Worm (Caenorhabditis elegans): Measurements from ENCODE around the gene mks-2.

The mks-2 gene

ce11 chrII:6207252-6207651 lies 12.0 kb downstream of the mks-2 start:
- TF ChIP-seq hlh-17 (GFP tag; optimal IDR thresholded peaks at IDR 0.05; ENCODE audit: borderline replicate concordance), result no peak
- no peak for TF ChIP-seq pax-3 (tag; optimal IDR thresholded peaks at IDR 0.05)
- TF ChIP-seq skn-1 (tag; optimal IDR thresholded peaks at IDR 0.05), result no peak
- no peak for TF ChIP-seq ets-5 (GFP tag; IDR thresholded peaks at IDR 0.05)
- no peak for TF ChIP-seq sptf-1 (tag; optimal IDR thresholded peaks at IDR 0.05)
- TF ChIP-seq fkh-10 (GFP tag; optimal IDR thresholded peaks at IDR 0.05), result peak; percentile 94
- TF ChIP-seq ztf-4 (tag; optimal IDR thresholded peaks at IDR 0.05), result no peak
- TF ChIP-seq grh-1 (GFP tag; IDR thresholded peaks at IDR 0.05), result no peak
- no peak for TF ChIP-seq mef-2 (tag; optimal IDR thresholded peaks at IDR 0.05)
- TF ChIP-seq lsy-2 (tag; optimal IDR thresholded peaks at IDR 0.05), result no peak
- peak; percentile 37 for TF ChIP-seq lin-14 (GFP tag; optimal IDR thresholded peaks at IDR 0.05)
- TF ChIP-seq sox-4 (tag; optimal IDR thresholded peaks at IDR 0.05), result no peak

ce11 chrII:6202910-6203309 lies 16.3 kb downstream of the mks-2 start, which contains the start of gene C30B5.17:
TSS of gene C30B5.17 (minus strand) at chrII:6203010.
- TF ChIP-seq snpc-4 (tag; optimal IDR thresholded peaks at IDR 0.05) (no peak), ztf-11 (tag; optimal IDR thresholded peaks at IDR 0.05) (no peak), nhr-71 (tag; optimal IDR thresholded peaks at IDR 0.05) (no peak), nhr-20 (tag; optimal IDR thresholded peaks at IDR 0.05) (no peak), hlh-4 (tag; optimal IDR thresholded peaks at IDR 0.05) (no peak), unc-98 (GFP tag; IDR thresholded peaks at IDR 0.05) (no peak), ceh-90 (tag; optimal IDR thresholded peaks at IDR 0.05) (no peak), unc-62 (GFP tag; optimal IDR thresholded peaks at IDR 0.05) (no peak), mab-9 (GFP tag; IDR thresholded peaks at IDR 0.05) (no peak), fkh-4 (tag; optimal IDR thresholded peaks at IDR 0.05; ENCODE audit: borderline replicate concordance) (no peak), blmp-1 (tag; optimal IDR thresholded peaks at IDR 0.05) (no peak), nhr-84 (tag; optimal IDR thresholded peaks at IDR 0.05) (no peak), nhr-19 (GFP tag; conservative IDR thresholded peaks at IDR 0.05) (no peak), skn-1 (tag; optimal IDR thresholded peaks at IDR 0.05) (no peak)

ce11 chrII:6199010-6199409 lies 20.2 kb downstream of the mks-2 start:
- TF ChIP-seq swsn-7 (tag; optimal IDR thresholded peaks at IDR 0.05) (no peak), ceh-90 (tag; optimal IDR thresholded peaks at IDR 0.05) (no peak), efl-1 (optimal IDR thresholded peaks at IDR 0.05) (no peak), efl-1 (GFP tag; optimal IDR thresholded peaks at IDR 0.05 in 1 of 2) (peak in 1 of 2 experiments; percentile 69), zip-4 (GFP tag; optimal IDR thresholded peaks at IDR 0.05) (no peak)

ce11 chrII:6198468-6198867 lies 20.8 kb downstream of the mks-2 start, which contains the start of gene szy-4:
TSS of gene szy-4 (plus strand) at chrII:6198696.
- TF ChIP-seq elt-2 (tag; optimal IDR thresholded peaks at IDR 0.05) (no peak), snpc-4 (tag; optimal IDR thresholded peaks at IDR 0.05) (no peak)

ce11 chrII:6196875-6197274 lies 22.4 kb downstream of the mks-2 start, which contains the start of the genes rbmx-2 and C30B5.2:
TSS of gene rbmx-2 (minus strand) at chrII:6196948.
TSS of gene C30B5.2 (plus strand) at chrII:6197180.
- TF ChIP-seq lin-14 (GFP tag; optimal IDR thresholded peaks at IDR 0.05) (no peak), nhr-76 (tag; optimal IDR thresholded peaks at IDR 0.05) (no peak), grh-1 (GFP tag; IDR thresholded peaks at IDR 0.05) (no peak), nhr-77 (tag; optimal IDR thresholded peaks at IDR 0.05) (no peak), elt-2 (tag; optimal IDR thresholded peaks at IDR 0.05) (no peak), pag-3 (tag; optimal IDR thresholded peaks at IDR 0.05; ENCODE audit: borderline replicate concordance, insufficient read depth) (no peak), snpc-4 (tag; optimal IDR thresholded peaks at IDR 0.05) (no peak), dsc-1 (tag; optimal IDR thresholded peaks at IDR 0.05) (no peak), elt-3 (tag; optimal IDR thresholded peaks at IDR 0.05) (peak in 1 of 6 experiments; percentile 37), hlh-4 (tag; optimal IDR thresholded peaks at IDR 0.05) (no peak), tbx-2 (tag; optimal IDR thresholded peaks at IDR 0.05) (peak; percentile 42), dpl-1 (GFP tag; optimal IDR thresholded peaks at IDR 0.05) (peak; percentile 46 to 69 (median 67)), sup-37 (GFP tag; optimal IDR thresholded peaks at IDR 0.05) (no peak), mdl-1 (tag; optimal IDR thresholded peaks at IDR 0.05) (no peak), blmp-1 (tag; optimal IDR thresholded peaks at IDR 0.05) (peak; percentile 51), ztf-11 (tag; optimal IDR thresholded peaks at IDR 0.05) (no peak), ceh-88 (GFP tag; IDR thresholded peaks at IDR 0.05) (no peak), pqm-1 (tag; optimal IDR thresholded peaks at IDR 0.05) (no peak), unc-86 (tag; optimal IDR thresholded peaks at IDR 0.05) (peak; percentile 8), F16B12.6 (tag; optimal IDR thresholded peaks at IDR 0.05) (peak; percentile 94), zip-4 (GFP tag; optimal IDR thresholded peaks at IDR 0.05) (no peak), ceh-82 (tag; optimal IDR thresholded peaks at IDR 0.05) (peak in 2 of 3 experiments; percentile 31 to 36), nhr-85 (tag) (no peak), lsy-2 (tag; optimal IDR thresholded peaks at IDR 0.05) (peak; percentile 83 to 94), sptf-1 (tag; optimal IDR thresholded peaks at IDR 0.05) (no peak), unc-62 (GFP tag; optimal IDR thresholded peaks at IDR 0.05) (no peak)
